Worm (Caenorhabditis elegans) whole organism, L1 larva: ENCODE results near the gene E02H4.6.

Experiments used
- blmp-1 ChIP-seq: fragments of 150-350 bp; optimal IDR thresholded peaks from 2 replicates; lab custom pipeline; 2014; ENCODE audit warnings: missing biosample characterization, missing genetic modification characterization
- dsc-1 ChIP-seq: sonication (generic microtip); optimal IDR thresholded peaks from 2 replicates; lab custom pipeline; 2016; ENCODE audit warnings: mild to moderate bottlenecking, missing genetic modification characterization, missing compliant biosample characterization
- irx-1 ChIP-seq: sonication (generic microtip); optimal IDR thresholded peaks from 2 replicates; lab custom pipeline; 2016; ENCODE audit warnings: missing genetic modification characterization, missing compliant biosample characterization
- lin-39 ChIP-seq: fragments of 150-350 bp; optimal IDR thresholded peaks from 2 replicates; lab custom pipeline; 2014; ENCODE audit warnings: missing biosample characterization, missing genetic modification reagents, missing genetic modification characterization
- mdl-1 ChIP-seq, 2 experiments: fragments of 150-350 bp; optimal IDR thresholded peaks; 2 replicates each; lab custom pipeline; 2014 to 2017; ENCODE audit warnings: missing biosample characterization in 2 of 2, missing genetic modification characterization in 2 of 2, inconsistent platforms in 1 of 2
- nhr-11 ChIP-seq: fragments of 150-350 bp; optimal IDR thresholded peaks from 2 replicates; lab custom pipeline; 2014; ENCODE audit warnings: missing biosample characterization, missing genetic modification characterization
- nhr-77 ChIP-seq: fragments of 150-350 bp; optimal IDR thresholded peaks from 2 replicates; lab custom pipeline; 2014; ENCODE audit warnings: missing biosample characterization, missing genetic modification characterization
- pag-3 ChIP-seq: sonication (generic microtip); optimal IDR thresholded peaks from 2 replicates; lab custom pipeline; 2017; ENCODE audit warnings: missing genetic modification characterization, mild to moderate bottlenecking, missing compliant biosample characterization, antibody characterized with exemption, borderline replicate concordance; ENCODE audit not compliant: insufficient read depth
- snpc-4 ChIP-seq: fragments of 150-350 bp; optimal IDR thresholded peaks from 2 replicates; lab custom pipeline; 2014; ENCODE audit warnings: missing biosample characterization, missing genetic modification characterization
- sptf-1 ChIP-seq: fragments of 150-350 bp; optimal IDR thresholded peaks from 2 replicates; lab custom pipeline; 2014; ENCODE audit warnings: missing biosample characterization, missing genetic modification characterization

- TF ChIP-seq nhr-11 (tag; lab: Kevin White, UChicago), result no peak
- no peak for TF ChIP-seq blmp-1 (tag; lab: Kevin White, UChicago)
- no peak for TF ChIP-seq lin-39 (tag; lab: Kevin White, UChicago)
- no peak for TF ChIP-seq mdl-1 (tag; optimal IDR thresholded peaks at IDR 0.05; lab: Kevin White, UChicago)
- no peak for TF ChIP-seq dsc-1
- TF ChIP-seq pag-3 (tag; lab: Kevin White, UChicago), result no peak
- no peak for TF ChIP-seq sptf-1 (tag; lab: Kevin White, UChicago)
- no peak for TF ChIP-seq snpc-4 (tag; lab: Kevin White, UChicago)
- TF ChIP-seq irx-1, result no peak
- no peak for TF ChIP-seq nhr-77 (tag; lab: Kevin White, UChicago)
These were observed 20.0 kb downstream of the E02H4.6 start for ce11 chrX:14231987-14232386.
